Fruit fly (Drosophila melanogaster) whole organism, embryonic: Measurements from ENCODE around the gene CG14269.

Source experiments
- Atf6 ChIP-seq: fragments of 200-800 bp; sonication (Bioruptor generic); IDR thresholded peaks from 2 replicates; pipeline ENCODE4 v1.3.6; 2022; ENCODE audit warnings: missing biosample characterization, missing genetic modification characterization
- CG10147 ChIP-seq: fragments of 200-800 bp; sonication (Bioruptor generic); optimal IDR thresholded peaks from 2 replicates; lab custom pipeline; 2019; ENCODE audit warnings: missing biosample characterization, mild to moderate bottlenecking, missing genetic modification characterization, moderate library complexity
- CG12659 ChIP-seq: fragments of 200-800 bp; sonication (Bioruptor generic); optimal IDR thresholded peaks from 3 replicates; lab custom pipeline; 2017; ENCODE audit warnings: mild to moderate bottlenecking, missing biosample characterization, missing genetic modification reagents, missing genetic modification characterization
- CG18619 ChIP-seq: fragments of 200-800 bp; sonication (Bioruptor generic); optimal IDR thresholded peaks from 3 replicates; lab custom pipeline; 2017; ENCODE audit warnings: missing biosample characterization, mild to moderate bottlenecking, missing genetic modification characterization
- CG3065 ChIP-seq: fragments of 200-800 bp; sonication (Bioruptor generic); optimal IDR thresholded peaks from 2 replicates; lab custom pipeline; 2016; ENCODE audit warnings: missing biosample characterization, missing genetic modification characterization
- CG7839 ChIP-seq: fragments of 200-800 bp; sonication (Bioruptor generic); optimal IDR thresholded peaks from 3 replicates; lab custom pipeline; 2018; ENCODE audit warnings: missing biosample characterization, mild to moderate bottlenecking, missing genetic modification characterization, moderate library complexity
- Deaf1 ChIP-seq: fragments of 200-800 bp; optimal IDR thresholded peaks from 3 replicates; lab custom pipeline; 2019; ENCODE audit warnings: missing biosample characterization, mild to moderate bottlenecking, missing genetic modification characterization, moderate library complexity
- Dll ChIP-seq: fragments of 200-800 bp; sonication (Bioruptor generic); IDR thresholded peaks from 4 replicates; pipeline ENCODE4 v1.3.6; 2022; ENCODE audit warnings: missing biosample characterization, missing genetic modification characterization; ENCODE audit not compliant: partially characterized antibody
- Hey ChIP-seq: fragments of 200-800 bp; sonication (Bioruptor generic); optimal IDR thresholded peaks from 3 replicates; lab custom pipeline; 2018; ENCODE audit warnings: missing biosample characterization, mild to moderate bottlenecking, missing genetic modification characterization
- ac ChIP-seq: fragments of 200-800 bp; sonication (Bioruptor generic); optimal IDR thresholded peaks from 3 replicates; lab custom pipeline; 2017; ENCODE audit warnings: missing biosample characterization, mild to moderate bottlenecking, missing genetic modification characterization
- br ChIP-seq: fragments of >200 bp; optimal IDR thresholded peaks from 2 replicates; lab custom pipeline; 2017
- onecut ChIP-seq: fragments of 200-800 bp; sonication (Bioruptor generic); IDR thresholded peaks from 2 replicates; pipeline ENCODE4 v1.3.6; 2022; ENCODE audit warnings: missing biosample characterization, missing genetic modification characterization
- pan ChIP-seq, 4 experiments: fragments of >200 bp in 3 of 4; fragments of 200-800 bp in 1 of 4; sonication (Bioruptor generic) in 1 of 4; optimal IDR thresholded peaks in 3 of 4; IDR thresholded peaks in 1 of 4; 2 replicates each; pipeline versions ENCODE4 v1.3.6 to Lab custom; 2017 to 2022; ENCODE audit warnings: missing biosample characterization in 2 of 4, missing genetic modification characterization in 2 of 4, mixed read lengths in 1 of 4

DNA sequence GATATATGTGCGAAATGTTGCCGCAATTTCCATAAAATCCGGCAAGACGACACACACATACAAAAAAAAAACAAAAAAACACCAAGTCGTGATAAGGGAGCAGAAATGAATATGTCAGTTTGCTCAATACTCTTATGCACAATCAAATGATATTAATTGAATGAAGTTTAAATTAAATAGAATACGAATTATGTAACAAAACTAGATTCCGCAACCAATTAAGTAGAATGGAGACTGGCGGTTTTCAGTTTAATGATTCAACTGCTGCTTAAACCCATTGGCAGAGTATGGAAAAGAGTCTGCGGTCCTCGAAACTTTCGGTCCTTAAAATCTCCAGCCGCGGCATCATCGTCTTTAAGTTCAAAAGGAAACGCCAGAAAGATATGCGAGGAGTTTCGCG is 23.8 kb downstream of the CG14269 start:
- TF ChIP-seq Atf6 (GFP tag; lab: Robert Waterston, UW) (no peak), br (lab: Kevin White, UChicago) (no peak), Hey (tag; lab: Kevin White, UChicago) (no peak), CG18619 (GFP tag; lab: Kevin White, UChicago) (no peak), CG7839 (tag; lab: Kevin White, UChicago) (no peak), CG10147 (GFP tag; lab: Kevin White, UChicago) (no peak), pan (optimal IDR thresholded peaks at IDR 0.05; lab: Kevin White, UChicago) (no peak), pan (GFP tag; optimal IDR thresholded peaks at IDR 0.05 in 1 of 2, IDR thresholded peaks at IDR 0.05 in 1 of 2) (no peak), Dll (no peak), ac (GFP tag; lab: Kevin White, UChicago) (no peak), onecut (GFP tag; lab: Robert Waterston, UW) (no peak), Deaf1 (tag; lab: Kevin White, UChicago) (no peak), CG12659 (GFP tag; lab: Kevin White, UChicago) (no peak), CG3065 (GFP tag; lab: Kevin White, UChicago) (no peak)
